Worm (Caenorhabditis elegans): ENCODE results near the gene cal-5.

Gene cal-5

ce11 chrX:5040038-5040437 is 37.7 kb downstream of the cal-5 start:
- TF ChIP-seq crh-2 (tag; optimal IDR thresholded peaks at IDR 0.05) (no peak), ztf-11 (tag; optimal IDR thresholded peaks at IDR 0.05) (no peak), sem-4 (tag; optimal IDR thresholded peaks at IDR 0.05) (no peak), sma-3 (GFP tag; optimal IDR thresholded peaks at IDR 0.05) (no peak), ZK546.5 (tag; optimal IDR thresholded peaks at IDR 0.05) (no peak), aly-2 (tag; optimal IDR thresholded peaks at IDR 0.05) (no peak), unc-39 (tag; optimal IDR thresholded peaks at IDR 0.05) (no peak), ztf-1 (GFP tag; conservative IDR thresholded peaks at IDR 0.05) (no peak), skn-1 (tag; optimal IDR thresholded peaks at IDR 0.05) (no peak)

DNA sequence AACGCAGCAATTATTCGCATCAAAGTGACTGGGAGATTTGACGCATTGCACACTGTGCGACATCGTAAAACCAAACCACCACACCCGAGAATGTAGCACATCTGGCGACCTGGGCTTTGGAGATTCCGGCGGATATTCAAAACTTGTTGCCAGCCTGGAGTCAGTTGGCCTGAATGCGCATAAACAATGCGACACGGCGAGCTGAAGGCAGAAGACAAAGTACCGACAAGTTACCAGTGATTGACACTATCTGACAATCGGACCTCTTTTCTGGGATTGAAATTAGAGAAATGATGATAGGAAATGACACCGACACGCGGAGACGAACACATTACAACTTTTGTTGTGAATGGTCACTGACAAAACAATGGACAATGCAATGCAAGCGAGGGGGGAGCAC is 38.9 kb downstream of the cal-5 start:
- TF ChIP-seq C34F6.9 (tag; optimal IDR thresholded peaks at IDR 0.05) (no peak), fos-1 (tag; optimal IDR thresholded peaks at IDR 0.05) (no peak), ceh-82 (tag; optimal IDR thresholded peaks at IDR 0.05) (no peak), nhr-12 (tag; optimal IDR thresholded peaks at IDR 0.05) (no peak), nhr-129 (tag; optimal IDR thresholded peaks at IDR 0.05) (no peak)

DNA sequence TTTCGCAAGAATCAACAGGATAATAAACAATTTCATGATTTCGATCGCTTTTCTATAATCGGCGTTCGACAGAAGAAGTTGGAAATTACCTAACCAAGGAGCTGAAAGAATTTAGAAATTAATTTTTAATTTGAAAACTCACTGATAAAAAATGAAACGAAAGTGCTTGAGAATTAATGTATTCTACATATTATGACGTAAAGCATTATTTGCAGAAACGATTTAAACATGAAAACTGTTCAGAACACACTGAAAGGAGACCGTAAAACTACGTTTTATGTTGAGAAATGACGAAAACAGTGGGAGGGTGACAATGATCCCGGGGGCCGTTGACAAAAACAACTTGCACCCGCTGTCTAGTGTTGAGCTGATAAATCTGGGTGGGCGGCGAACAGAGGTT is 40.1 kb downstream of the cal-5 start, which contains the start of gene ZC449.5:
TSS of gene ZC449.5 (minus strand) at position 101 of the 400 bp plus-strand sequence.
- TF ChIP-seq lin-13 (GFP tag; optimal IDR thresholded peaks at IDR 0.05) (no peak), ztf-4 (tag; optimal IDR thresholded peaks at IDR 0.05) (no peak), elt-3 (tag; optimal IDR thresholded peaks at IDR 0.05) (no peak), R02D3.7 (tag; optimal IDR thresholded peaks at IDR 0.05) (no peak), ztf-1 (GFP tag; conservative IDR thresholded peaks at IDR 0.05) (no peak), mdl-1 (tag; optimal IDR thresholded peaks at IDR 0.05) (no peak), gmeb-1 (tag; optimal IDR thresholded peaks at IDR 0.05) (no peak), unc-39 (tag; optimal IDR thresholded peaks at IDR 0.05) (no peak), F13H6.1 (tag; optimal IDR thresholded peaks at IDR 0.05) (no peak), nhr-77 (tag; optimal IDR thresholded peaks at IDR 0.05) (no peak), sem-4 (tag; optimal IDR thresholded peaks at IDR 0.05) (no peak), unc-62 (GFP tag; optimal IDR thresholded peaks at IDR 0.05) (no peak)

DNA sequence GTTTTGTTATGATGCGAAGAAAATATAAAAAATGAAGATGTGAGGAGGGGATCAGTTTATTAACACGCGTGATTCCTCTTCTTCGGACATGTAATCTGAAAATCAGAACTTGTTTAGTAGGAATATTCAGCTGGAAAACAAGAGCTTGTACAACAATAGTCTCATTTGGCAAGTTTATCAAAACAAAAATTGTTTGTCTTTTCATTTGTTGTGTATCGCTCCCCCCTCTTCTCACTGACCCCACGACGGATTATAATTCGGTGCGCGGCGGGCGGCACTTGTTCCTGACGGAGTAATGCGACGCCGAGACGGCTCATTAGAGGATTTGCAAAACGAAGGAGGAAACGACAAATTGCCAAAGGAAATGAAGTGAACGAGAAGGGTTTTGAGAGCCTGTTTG is 43.9 kb downstream of the cal-5 start, which contains the start of gene ZC449.4:
TSS of gene ZC449.4 (minus strand) at position 101 of the 400 bp plus-strand sequence.
- TF ChIP-seq ceh-16 (tag; optimal IDR thresholded peaks at IDR 0.05) (no peak), skn-1 (tag; optimal IDR thresholded peaks at IDR 0.05) (no peak), aly-2 (tag; optimal IDR thresholded peaks at IDR 0.05) (no peak), nhr-237 (tag; optimal IDR thresholded peaks at IDR 0.05) (no peak), snpc-4 (tag; optimal IDR thresholded peaks at IDR 0.05) (no peak), ztf-11 (tag; optimal IDR thresholded peaks at IDR 0.05) (no peak), egl-27 (tag; optimal IDR thresholded peaks at IDR 0.05) (no peak), mbf-1 (tag; optimal IDR thresholded peaks at IDR 0.05) (no peak), ZK546.5 (tag; optimal IDR thresholded peaks at IDR 0.05) (no peak), blmp-1 (tag; optimal IDR thresholded peaks at IDR 0.05; ENCODE audit: insufficient read depth) (no peak), elt-1 (tag; optimal IDR thresholded peaks at IDR 0.05) (no peak), unc-62 (GFP tag; optimal IDR thresholded peaks at IDR 0.05) (no peak), lin-11 (tag; optimal IDR thresholded peaks at IDR 0.05) (no peak), nhr-10 (tag; optimal IDR thresholded peaks at IDR 0.05) (no peak)

ce11 chrX:5031742-5032141 is 46.0 kb downstream of the cal-5 start:
- TF ChIP-seq unc-39 (tag; optimal IDR thresholded peaks at IDR 0.05) (no peak), nhr-25 (tag; optimal IDR thresholded peaks at IDR 0.05) (no peak), nhr-129 (tag; optimal IDR thresholded peaks at IDR 0.05) (no peak), lin-13 (GFP tag; optimal IDR thresholded peaks at IDR 0.05) (no peak), blmp-1 (tag; optimal IDR thresholded peaks at IDR 0.05; ENCODE audit: insufficient read depth) (no peak), dmd-4 (tag; optimal IDR thresholded peaks at IDR 0.05) (no peak), mbf-1 (tag; optimal IDR thresholded peaks at IDR 0.05) (no peak), lsy-2 (tag; optimal IDR thresholded peaks at IDR 0.05) (peak in 1 of 2 experiments; percentile 44), C34F6.9 (tag; optimal IDR thresholded peaks at IDR 0.05) (peak; percentile 26), sma-9 (GFP tag; optimal IDR thresholded peaks at IDR 0.05) (no peak), sma-9 (tag; optimal IDR thresholded peaks at IDR 0.05) (no peak), ama-1 (optimal IDR thresholded peaks at IDR 0.05) (no peak), alr-1 (tag; optimal IDR thresholded peaks at IDR 0.05) (no peak), ztf-4 (tag; optimal IDR thresholded peaks at IDR 0.05) (no peak), skn-1 (tag; optimal IDR thresholded peaks at IDR 0.05) (no peak), nhr-11 (tag; optimal IDR thresholded peaks at IDR 0.05) (no peak), ZK546.5 (tag; optimal IDR thresholded peaks at IDR 0.05) (no peak), nhr-10 (tag; optimal IDR thresholded peaks at IDR 0.05) (no peak), nhr-6 (tag; optimal IDR thresholded peaks at IDR 0.05) (no peak), ztf-11 (tag; optimal IDR thresholded peaks at IDR 0.05) (no peak), nhr-21 (tag; optimal IDR thresholded peaks at IDR 0.05) (no peak), lin-11 (tag; optimal IDR thresholded peaks at IDR 0.05) (no peak), crh-2 (tag; optimal IDR thresholded peaks at IDR 0.05) (peak; percentile 50), elt-3 (tag; optimal IDR thresholded peaks at IDR 0.05) (no peak), mab-5 (tag; optimal IDR thresholded peaks at IDR 0.05) (no peak), ceh-16 (tag; optimal IDR thresholded peaks at IDR 0.05) (no peak), nhr-77 (tag; optimal IDR thresholded peaks at IDR 0.05) (no peak), Y55F3AM.14 (GFP tag; optimal IDR thresholded peaks at IDR 0.05) (no peak), zag-1 (tag; optimal IDR thresholded peaks at IDR 0.05) (peak; percentile 73), egl-27 (tag; optimal IDR thresholded peaks at IDR 0.05) (no peak), elt-1 (tag; optimal IDR thresholded peaks at IDR 0.05) (no peak), R02D3.7 (tag; optimal IDR thresholded peaks at IDR 0.05) (no peak)
